Fruit fly (Drosophila melanogaster) whole organism, embryonic: ENCODE measurements around the gene CG31038.
A peak's percentile ranks its signal among the peaks of the same experiment; 100 is the strongest.

Experiments
- Atf6 ChIP-seq: fragments of 200-800 bp; sonication (Bioruptor generic); IDR thresholded peaks from 2 replicates; pipeline ENCODE4 v1.3.6; 2022; ENCODE audit warnings: missing biosample characterization, missing genetic modification characterization
- CG1024 ChIP-seq: fragments of 200-800 bp; sonication (Bioruptor generic); IDR thresholded peaks from 2 replicates; pipeline ENCODE4 v1.3.6; 2022; ENCODE audit warnings: missing biosample characterization, missing genetic modification characterization
- CG10321 ChIP-seq: fragments of 200-800 bp; sonication (Bioruptor generic); IDR thresholded peaks from 2 replicates; pipeline ENCODE4 v1.3.6; 2022; ENCODE audit warnings: missing biosample characterization, missing genetic modification characterization
- CG11696 ChIP-seq: fragments of 200-800 bp; sonication (Bioruptor generic); IDR thresholded peaks from 2 replicates; pipeline ENCODE4 v1.3.6; 2022; ENCODE audit warnings: missing biosample characterization, missing genetic modification characterization
- CG12219 ChIP-seq: fragments of 200-800 bp; sonication (Bioruptor generic); optimal IDR thresholded peaks from 3 replicates; lab custom pipeline; 2018; ENCODE audit warnings: missing biosample characterization, mild to moderate bottlenecking, missing genetic modification characterization
- CG1233 ChIP-seq: fragments of 200-800 bp; sonication (Bioruptor generic); optimal IDR thresholded peaks from 4 replicates; lab custom pipeline; 2018; ENCODE audit warnings: missing biosample characterization, mild to moderate bottlenecking, missing genetic modification characterization
- CG13123 ChIP-seq: fragments of 200-800 bp; sonication (Bioruptor generic); optimal IDR thresholded peaks from 2 replicates; lab custom pipeline; 2016; ENCODE audit warnings: missing biosample characterization, missing genetic modification characterization
- CG14014 ChIP-seq: fragments of 200-800 bp; sonication (Bioruptor generic); IDR thresholded peaks from 2 replicates; pipeline ENCODE4 v1.3.6; 2022; ENCODE audit warnings: missing biosample characterization, missing genetic modification characterization
- CG15269 ChIP-seq: fragments of 200-800 bp; sonication (Bioruptor generic); optimal IDR thresholded peaks from 2 replicates; lab custom pipeline; 2018; ENCODE audit warnings: missing biosample characterization, mild to moderate bottlenecking, missing genetic modification characterization, moderate library complexity
- CG18599 ChIP-seq: fragments of 200-800 bp; sonication (Bioruptor generic); optimal IDR thresholded peaks from 3 replicates; lab custom pipeline; 2017; ENCODE audit warnings: missing biosample characterization, missing genetic modification characterization, mild to moderate bottlenecking, moderate library complexity, missing genetic modification reagents
- CG2875 ChIP-seq: fragments of 200-800 bp; sonication (Bioruptor generic); optimal IDR thresholded peaks from 2 replicates; lab custom pipeline; 2017; ENCODE audit warnings: missing biosample characterization, mild to moderate bottlenecking, missing genetic modification characterization, missing genetic modification reagents
- CG34376 ChIP-seq: fragments of 200-800 bp; sonication (Bioruptor generic); optimal IDR thresholded peaks from 2 replicates; lab custom pipeline; 2018; ENCODE audit warnings: missing biosample characterization, mild to moderate bottlenecking, missing genetic modification characterization
- CG5953 ChIP-seq: fragments of 200-800 bp; sonication (Bioruptor generic); IDR thresholded peaks from 2 replicates; pipeline ENCODE4 v1.3.6; 2022; ENCODE audit warnings: missing biosample characterization, missing genetic modification characterization
- CG6254 ChIP-seq: fragments of 200-800 bp; sonication (Bioruptor generic); optimal IDR thresholded peaks from 3 replicates; lab custom pipeline; 2017; ENCODE audit warnings: mild to moderate bottlenecking, missing biosample characterization, missing genetic modification reagents, missing genetic modification characterization
- CG7786 ChIP-seq: fragments of 200-800 bp; sonication (Bioruptor generic); optimal IDR thresholded peaks from 2 replicates; lab custom pipeline; 2016; ENCODE audit warnings: missing biosample characterization, missing genetic modification characterization
- CG7963 ChIP-seq: fragments of 200-800 bp; sonication (Bioruptor generic); IDR thresholded peaks from 3 replicates; pipeline ENCODE4 v1.3.6; 2022; ENCODE audit warnings: missing biosample characterization, missing genetic modification characterization; ENCODE audit not compliant: partially characterized antibody
- CG8944 ChIP-seq: fragments of 200-800 bp; sonication (Bioruptor generic); optimal IDR thresholded peaks from 3 replicates; lab custom pipeline; 2016; ENCODE audit warnings: missing biosample characterization, missing genetic modification characterization
- CG9215 ChIP-seq: fragments of 200-800 bp; sonication (Bioruptor generic); IDR thresholded peaks from 2 replicates; pipeline ENCODE4 v1.3.6; 2022; ENCODE audit warnings: missing biosample characterization, missing genetic modification characterization
- CG9437 ChIP-seq: fragments of 200-800 bp; sonication (Bioruptor generic); optimal IDR thresholded peaks from 2 replicates; lab custom pipeline; 2018; ENCODE audit warnings: missing biosample characterization, mild to moderate bottlenecking, missing genetic modification characterization
- CG9727 ChIP-seq: fragments of 200-800 bp; sonication (Bioruptor generic); optimal IDR thresholded peaks from 3 replicates; lab custom pipeline; 2017; ENCODE audit warnings: missing biosample characterization, mild to moderate bottlenecking, missing genetic modification characterization
- CHES-1-like ChIP-seq: fragments of 200-800 bp; sonication (Bioruptor generic); optimal IDR thresholded peaks from 2 replicates; lab custom pipeline; 2016; ENCODE audit warnings: missing biosample characterization, missing genetic modification characterization
- D19B ChIP-seq: fragments of 200-800 bp; sonication (Bioruptor generic); optimal IDR thresholded peaks from 2 replicates; lab custom pipeline; 2017; ENCODE audit warnings: missing biosample characterization, mild to moderate bottlenecking, missing genetic modification characterization
- Dll ChIP-seq: fragments of 200-800 bp; sonication (Bioruptor generic); IDR thresholded peaks from 4 replicates; pipeline ENCODE4 v1.3.6; 2022; ENCODE audit warnings: missing biosample characterization, missing genetic modification characterization; ENCODE audit not compliant: partially characterized antibody
- H15 ChIP-seq: fragments of 200-800 bp; sonication (Bioruptor generic); IDR thresholded peaks from 3 replicates; pipeline ENCODE4 v1.3.6; 2022; ENCODE audit warnings: missing biosample characterization, missing genetic modification characterization
- HLHmδ ChIP-seq: fragments of 200-800 bp; sonication (Bioruptor generic); optimal IDR thresholded peaks from 2 replicates; lab custom pipeline; 2018; ENCODE audit warnings: missing biosample characterization, mild to moderate bottlenecking, missing genetic modification characterization, moderate library complexity
- Kr ChIP-seq: fragments of 200-800 bp; sonication (Bioruptor generic); optimal IDR thresholded peaks from 2 replicates; lab custom pipeline; 2017; ENCODE audit warnings: missing biosample characterization, mild to moderate bottlenecking, missing genetic modification characterization
- Lpt ChIP-seq: fragments of >200 bp; optimal IDR thresholded peaks from 2 replicates; lab custom pipeline; 2018; ENCODE audit warnings: missing biosample characterization, missing genetic modification characterization
- Nf-YC ChIP-seq: fragments of 200-800 bp; optimal IDR thresholded peaks from 3 replicates; lab custom pipeline; 2019; ENCODE audit warnings: missing biosample characterization, mild to moderate bottlenecking, missing genetic modification characterization, moderate library complexity
- Ptx1 ChIP-seq: fragments of 200-800 bp; sonication (Bioruptor generic); IDR thresholded peaks from 2 replicates; pipeline ENCODE4 v1.3.6; 2022; ENCODE audit warnings: missing biosample characterization, missing genetic modification characterization
- Sox100B ChIP-seq: fragments of 200-800 bp; sonication (Bioruptor generic); optimal IDR thresholded peaks from 3 replicates; lab custom pipeline; 2018; ENCODE audit warnings: missing biosample characterization, mild to moderate bottlenecking, missing genetic modification characterization
- Sry-δ ChIP-seq: fragments of 200-800 bp; sonication (Bioruptor generic); optimal IDR thresholded peaks from 2 replicates; lab custom pipeline; 2016; ENCODE audit warnings: missing biosample characterization, missing genetic modification characterization
- az2 ChIP-seq: fragments of 200-800 bp; sonication (Bioruptor generic); optimal IDR thresholded peaks from 3 replicates; lab custom pipeline; 2016; ENCODE audit warnings: missing biosample characterization, missing genetic modification characterization
- bbx ChIP-seq: fragments of 200-800 bp; sonication (Bioruptor generic); IDR thresholded peaks from 2 replicates; pipeline ENCODE4 v1.3.6; 2022; ENCODE audit warnings: missing biosample characterization, missing genetic modification characterization; ENCODE audit not compliant: partially characterized antibody
- bcd ChIP-seq: fragments of 200-800 bp; sonication (Bioruptor generic); optimal IDR thresholded peaks from 2 replicates; lab custom pipeline; 2017; ENCODE audit warnings: missing biosample characterization, mild to moderate bottlenecking, missing genetic modification characterization
- br ChIP-seq: fragments of >200 bp; optimal IDR thresholded peaks from 2 replicates; lab custom pipeline; 2017
- crol ChIP-seq: fragments of 200-800 bp; sonication (Bioruptor generic); IDR thresholded peaks from 2 replicates; pipeline ENCODE4 v1.3.6; 2022; ENCODE audit warnings: missing biosample characterization, missing genetic modification characterization
- dati ChIP-seq: fragments of 200-800 bp; sonication (Bioruptor generic); IDR thresholded peaks from 2 replicates; pipeline ENCODE4 v1.3.6; 2022; ENCODE audit warnings: missing biosample characterization, missing genetic modification characterization
- dysf ChIP-seq: fragments of 200-800 bp; sonication (Bioruptor generic); IDR thresholded peaks from 3 replicates; pipeline ENCODE4 v1.3.6; 2022; ENCODE audit warnings: missing biosample characterization, missing genetic modification characterization
- klu ChIP-seq: fragments of 200-800 bp; sonication (Bioruptor generic); IDR thresholded peaks from 2 replicates; pipeline ENCODE4 v1.3.6; 2022; ENCODE audit warnings: missing biosample characterization, missing genetic modification characterization
- kni ChIP-seq: fragments of 200-800 bp; sonication (Bioruptor generic); optimal IDR thresholded peaks from 3 replicates; lab custom pipeline; 2017; ENCODE audit warnings: mild to moderate bottlenecking, missing biosample characterization, missing genetic modification reagents, missing genetic modification characterization
- lab ChIP-seq: fragments of 200-800 bp; sonication (Bioruptor generic); optimal IDR thresholded peaks from 3 replicates; lab custom pipeline; 2017; ENCODE audit warnings: missing biosample characterization, missing genetic modification characterization, mild to moderate bottlenecking, moderate library complexity, missing genetic modification reagents
- mld ChIP-seq: fragments of 200-800 bp; sonication (Bioruptor generic); IDR thresholded peaks from 3 replicates; pipeline ENCODE4 v1.3.6; 2022; ENCODE audit warnings: missing biosample characterization, missing genetic modification characterization; ENCODE audit not compliant: partially characterized antibody
- nau ChIP-seq: fragments of 200-800 bp; sonication (Bioruptor generic); optimal IDR thresholded peaks from 3 replicates; lab custom pipeline; 2017; ENCODE audit warnings: missing biosample characterization, mild to moderate bottlenecking, missing genetic modification characterization, missing genetic modification reagents
- nerfin-2 ChIP-seq: fragments of 200-800 bp; sonication (Bioruptor generic); IDR thresholded peaks from 2 replicates; pipeline ENCODE4 v1.3.6; 2022; ENCODE audit warnings: missing biosample characterization, missing genetic modification characterization; ENCODE audit not compliant: partially characterized antibody
- rib ChIP-seq: fragments of 200-800 bp; sonication (Bioruptor generic); IDR thresholded peaks from 2 replicates; pipeline ENCODE4 v1.3.6; 2022; ENCODE audit warnings: missing biosample characterization, missing genetic modification characterization
- sens-2 ChIP-seq: fragments of 200-800 bp; sonication (Bioruptor generic); IDR thresholded peaks from 2 replicates; pipeline ENCODE4 v1.3.6; 2022; ENCODE audit warnings: missing biosample characterization, missing genetic modification characterization
- tna ChIP-seq: fragments of 200-800 bp; sonication (Bioruptor generic); IDR thresholded peaks from 2 replicates; pipeline ENCODE4 v1.3.6; 2022; ENCODE audit warnings: missing biosample characterization, missing genetic modification characterization; ENCODE audit not compliant: partially characterized antibody
- unc-4 ChIP-seq: fragments of 200-800 bp; sonication (Bioruptor generic); IDR thresholded peaks from 2 replicates; pipeline ENCODE4 v1.3.6; 2022; ENCODE audit warnings: missing biosample characterization, missing genetic modification characterization; ENCODE audit not compliant: partially characterized antibody
- vvl ChIP-seq: fragments of 200-800 bp; sonication (Bioruptor generic); IDR thresholded peaks from 2 replicates; pipeline ENCODE4 v1.3.6; 2022; ENCODE audit warnings: missing biosample characterization, missing genetic modification characterization
- zfh1 ChIP-seq: fragments of 200-800 bp; sonication (Bioruptor generic); IDR thresholded peaks from 3 replicates; pipeline ENCODE4 v1.3.6; 2022; ENCODE audit warnings: missing biosample characterization, missing genetic modification characterization

CG31038 gene

DNA sequence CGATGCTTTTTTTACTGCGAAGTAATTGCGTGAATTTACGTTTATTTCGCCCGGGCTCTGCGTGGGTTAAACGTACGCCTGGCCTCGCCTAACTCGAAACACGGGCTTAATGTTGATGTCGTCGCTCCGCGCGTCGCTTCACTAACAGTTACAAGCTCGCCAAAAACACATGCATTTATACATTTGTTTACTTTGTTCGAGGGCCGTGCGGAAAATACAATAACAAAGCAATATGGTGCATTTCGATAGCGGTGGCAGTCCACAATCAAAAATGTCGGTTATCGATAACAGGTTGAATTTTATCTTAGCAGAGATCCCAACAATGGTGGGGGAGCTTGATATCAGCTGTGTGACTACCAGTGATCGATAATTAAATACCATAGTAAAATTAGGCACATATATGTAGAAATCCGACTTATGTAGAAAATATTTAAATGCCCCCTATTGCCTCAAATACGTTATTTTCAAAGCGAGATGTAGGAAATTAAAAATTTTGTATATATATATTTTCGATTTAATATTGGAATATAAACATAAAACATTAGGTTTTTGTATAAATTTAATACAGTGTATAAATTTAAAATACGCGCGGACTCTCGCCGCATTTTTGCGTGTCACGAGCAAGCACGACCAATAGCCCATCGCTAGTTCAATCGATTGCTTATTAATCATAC, 8.0 kb upstream of the CG31038 start, which contains the start of gene Zip99C (continued):
- no peak for TF ChIP-seq CG10321
- TF ChIP-seq CG9727 (GFP tag; lab: Kevin White, UChicago), result peak; percentile 36
- peak; percentile 35 for TF ChIP-seq CG15269 (tag; lab: Kevin White, UChicago)
- TF ChIP-seq HLHmδ, result no peak
- no peak for TF ChIP-seq CG1024
- peak; percentile 81 for TF ChIP-seq mld (GFP tag; lab: Robert Waterston, UW)
- peak; percentile 87 for TF ChIP-seq bbx
- no peak for TF ChIP-seq Lpt (GFP tag; lab: Kevin White, UChicago)
- TF ChIP-seq CG7786 (GFP tag; lab: Kevin White, UChicago), result no peak
- TF ChIP-seq dati (GFP tag; lab: Robert Waterston, UW), result no peak
- TF ChIP-seq dysf (GFP tag; lab: Robert Waterston, UW), result no peak
- no peak for TF ChIP-seq CG12219 (GFP tag; lab: Kevin White, UChicago)
- no peak for TF ChIP-seq D19B
- TF ChIP-seq Kr (GFP tag; lab: Kevin White, UChicago), result no peak
- TF ChIP-seq Sox100B (GFP tag; lab: Kevin White, UChicago), result no peak
- TF ChIP-seq nau (GFP tag; lab: Kevin White, UChicago), result no peak
- no peak for TF ChIP-seq br (lab: Kevin White, UChicago)
- peak; percentile 39 for TF ChIP-seq az2 (GFP tag; lab: Kevin White, UChicago)
- no peak for TF ChIP-seq CG34376 (GFP tag; lab: Kevin White, UChicago)
- peak; percentile 32; the same call in 1 of the 3 replicates for TF ChIP-seq zfh1 (GFP tag; lab: Robert Waterston, UW)
- TF ChIP-seq CG18599 (GFP tag; lab: Kevin White, UChicago), result peak; percentile 70
- no peak for TF ChIP-seq H15
- TF ChIP-seq unc-4 (GFP tag; lab: Robert Waterston, UW), result peak; percentile 82
- peak; percentile 93 for TF ChIP-seq Sry-δ
- TF ChIP-seq Atf6 (GFP tag; lab: Robert Waterston, UW), result 0 out of 2 replicates have a peak, but pooled peaks have one; percentile 11
- peak; percentile 21 for TF ChIP-seq CG13123 (GFP tag; lab: Kevin White, UChicago)
- TF ChIP-seq CG5953 (GFP tag; lab: Robert Waterston, UW), result no peak
- no peak for TF ChIP-seq CG2875 (GFP tag; lab: Kevin White, UChicago)
- TF ChIP-seq vvl (GFP tag; lab: Robert Waterston, UW), result peak; percentile 23; the same call in 1 of the 2 replicates
- no peak for TF ChIP-seq CG9215 (GFP tag; lab: Robert Waterston, UW)
- 0 out of 2 replicates have a peak, but pooled peaks have one; percentile 10 for TF ChIP-seq klu (GFP tag; lab: Robert Waterston, UW)
- no peak for TF ChIP-seq rib (GFP tag; lab: Robert Waterston, UW)
- no peak for TF ChIP-seq CG6254 (GFP tag; lab: Kevin White, UChicago)
- TF ChIP-seq Dll (GFP tag; lab: Robert Waterston, UW), result peak; percentile 98
- TF ChIP-seq sens-2 (GFP tag; lab: Robert Waterston, UW), result no peak
- 0 out of 2 replicates have a peak, but pooled peaks have one; percentile 34 for TF ChIP-seq Ptx1 (GFP tag; lab: Robert Waterston, UW)
- TF ChIP-seq CG14014 (GFP tag; lab: Robert Waterston, UW), result no peak
- TF ChIP-seq kni (GFP tag; lab: Kevin White, UChicago), result no peak
- TF ChIP-seq tna (GFP tag; lab: Robert Waterston, UW), result 0 out of 2 replicates have a peak, but pooled peaks have one; percentile 63
- no peak for TF ChIP-seq crol (GFP tag; lab: Robert Waterston, UW)
- TF ChIP-seq CG9437 (GFP tag; lab: Kevin White, UChicago), result no peak
- peak; percentile 9 for TF ChIP-seq bcd (GFP tag; lab: Kevin White, UChicago)
- TF ChIP-seq CG11696 (GFP tag; lab: Robert Waterston, UW), result no peak
- no peak for TF ChIP-seq CHES-1-like
- TF ChIP-seq CG8944 (GFP tag; lab: Kevin White, UChicago), result no peak
- peak; percentile 4 for TF ChIP-seq lab
- TF ChIP-seq Nf-YC (tag; lab: Kevin White, UChicago), result peak; percentile 62
- TF ChIP-seq CG1233, result no peak
- TF ChIP-seq CG7963 (GFP tag; lab: Robert Waterston, UW), result peak; percentile 59; the same call in 2 of the 3 replicates
- peak; percentile 70 for TF ChIP-seq nerfin-2 (GFP tag; lab: Robert Waterston, UW)
